Fruit fly (Drosophila melanogaster): ENCODE measurements around the gene Nopp140.

dm6 chr3L:21813598-21813997 is 19.0 kb upstream of the Nopp140 start, which contains the start of gene CG43895:
- TF ChIP-seq psq (optimal IDR thresholded peaks at IDR 0.05) = no peak
- TF ChIP-seq pan (optimal IDR thresholded peaks at IDR 0.05) = no peak
- TF ChIP-seq EcR (GFP tag; optimal IDR thresholded peaks at IDR 0.05) = no peak

Data from whole organism.